Fruit fly (Drosophila melanogaster): ENCODE results near the gene skd.

Gene skd

DNA sequence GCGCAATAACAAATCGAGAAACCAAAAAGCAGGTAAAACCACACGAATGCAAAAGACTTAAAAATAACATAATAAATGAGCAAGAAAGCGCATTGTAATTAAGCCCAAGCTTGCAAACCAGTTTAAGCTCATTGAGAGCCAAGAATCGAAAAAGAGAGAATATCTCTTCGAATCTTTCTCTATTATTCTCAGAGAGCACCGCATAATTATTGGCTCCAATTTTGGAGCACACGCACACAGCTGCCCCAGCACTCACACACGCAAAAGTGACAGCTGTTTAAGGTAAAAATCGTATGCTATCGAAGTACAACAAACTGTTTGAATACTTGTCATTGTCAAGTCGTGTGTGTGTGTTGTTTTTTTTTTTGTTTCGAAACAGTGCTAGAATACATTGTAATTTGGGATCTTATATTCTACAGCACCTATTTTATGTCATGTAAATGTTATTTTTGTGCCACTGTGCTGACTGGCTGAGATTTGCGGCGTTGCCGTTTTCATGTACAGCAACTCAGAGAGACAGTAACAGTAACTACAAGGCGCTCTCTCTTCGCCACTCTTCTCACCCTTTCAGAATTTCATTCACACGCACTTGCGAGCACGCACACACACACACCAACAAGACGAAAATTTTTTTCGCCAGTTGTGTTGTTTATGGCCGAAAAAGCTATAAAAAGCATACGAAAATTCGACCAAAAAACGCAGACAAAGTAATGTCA is 17.7 kb downstream of the skd start (continued):
- peak; percentile 59 for TF ChIP-seq Ptx1 (GFP tag; IDR thresholded peaks at IDR 0.05)
- peak; percentile 79 for TF ChIP-seq CG14441 (GFP tag; IDR thresholded peaks at IDR 0.05)
- TF ChIP-seq unpg (GFP tag; optimal IDR thresholded peaks at IDR 0.05): peak; percentile 50
- TF ChIP-seq CG10147 (GFP tag; optimal IDR thresholded peaks at IDR 0.05): no peak
- peak; percentile 48; the same call in 1 of the 2 replicates for TF ChIP-seq CG11696 (GFP tag; IDR thresholded peaks at IDR 0.05)
- TF ChIP-seq psq (GFP tag; optimal IDR thresholded peaks at IDR 0.05): no peak
- TF ChIP-seq CG4730 (GFP tag; IDR thresholded peaks at IDR 0.05): no peak; the same call in 1 of the 2 replicates
- TF ChIP-seq Dad (GFP tag; optimal IDR thresholded peaks at IDR 0.05): peak; percentile 4
- TF ChIP-seq mam (GFP tag; optimal IDR thresholded peaks at IDR 0.05): peak; percentile 60
- TF ChIP-seq run (tag; optimal IDR thresholded peaks at IDR 0.05): no peak
- peak; percentile 68; the same call in 2 of the 3 replicates for TF ChIP-seq otp (GFP tag; IDR thresholded peaks at IDR 0.05)
- peak; percentile 13 for TF ChIP-seq Bdp1 (GFP tag; optimal IDR thresholded peaks at IDR 0.05)
- no peak for TF ChIP-seq CrebB (tag; optimal IDR thresholded peaks at IDR 0.05)
- TF ChIP-seq lbe (GFP tag; optimal IDR thresholded peaks at IDR 0.05): peak; percentile 71
- peak; percentile 46 for TF ChIP-seq CG7556 (GFP tag; optimal IDR thresholded peaks at IDR 0.05)
- TF ChIP-seq CG14050 (GFP tag; IDR thresholded peaks at IDR 0.05): 0 out of 3 replicates have a peak, but pooled peaks have one; percentile 49
- TF ChIP-seq cas (GFP tag; IDR thresholded peaks at IDR 0.05): no peak
- TF ChIP-seq gcm2 (GFP tag; optimal IDR thresholded peaks at IDR 0.05): no peak
- TF ChIP-seq Doc2 (GFP tag; IDR thresholded peaks at IDR 0.05): no peak
- TF ChIP-seq dimm (GFP tag; IDR thresholded peaks at IDR 0.05): no peak
- TF ChIP-seq insv (GFP tag; optimal IDR thresholded peaks at IDR 0.05): no peak
- TF ChIP-seq CG17829 (tag; optimal IDR thresholded peaks at IDR 0.05): peak; percentile 4
- TF ChIP-seq CG10462 (GFP tag; optimal IDR thresholded peaks at IDR 0.05): no peak
- TF ChIP-seq unc-4 (GFP tag; IDR thresholded peaks at IDR 0.05; ENCODE audit: partially characterized antibody): no peak
- TF ChIP-seq Sox102F (GFP tag; optimal IDR thresholded peaks at IDR 0.05): peak; percentile 66
- TF ChIP-seq Spps (tag; optimal IDR thresholded peaks at IDR 0.05): no peak
- no peak for TF ChIP-seq CG5953 (GFP tag; IDR thresholded peaks at IDR 0.05)
- no peak for TF ChIP-seq CG33557 (GFP tag; optimal IDR thresholded peaks at IDR 0.05)
- TF ChIP-seq ato (GFP tag; IDR thresholded peaks at IDR 0.05; ENCODE audit: partially characterized antibody): no peak
- TF ChIP-seq tio (GFP tag; optimal IDR thresholded peaks at IDR 0.05): no peak
- no peak for TF ChIP-seq CG10431 (GFP tag; optimal IDR thresholded peaks at IDR 0.05)
- no peak for TF ChIP-seq CG8290 (GFP tag; optimal IDR thresholded peaks at IDR 0.05)
- peak in 1 of 2 experiments; percentile 15 for TF ChIP-seq CG8290 (tag; optimal IDR thresholded peaks at IDR 0.05)
- TF ChIP-seq CG18476 (GFP tag; optimal IDR thresholded peaks at IDR 0.05): no peak
- no peak for TF ChIP-seq hth (optimal IDR thresholded peaks at IDR 0.05)
- TF ChIP-seq CG13775 (GFP tag; optimal IDR thresholded peaks at IDR 0.05): peak; percentile 35
- no peak for TF ChIP-seq ftz-f1 (GFP tag; optimal IDR thresholded peaks at IDR 0.05)
- TF ChIP-seq Dref (GFP tag; IDR thresholded peaks at IDR 0.05): no peak
- TF ChIP-seq CG1832 (GFP tag; optimal IDR thresholded peaks at IDR 0.05): no peak
- no peak for TF ChIP-seq h (optimal IDR thresholded peaks at IDR 0.05)
- no peak for TF ChIP-seq Doc3 (GFP tag; IDR thresholded peaks at IDR 0.05; ENCODE audit: partially characterized antibody)
- no peak for TF ChIP-seq CG4328 (GFP tag; optimal IDR thresholded peaks at IDR 0.05)
- TF ChIP-seq gfzf (GFP tag; optimal IDR thresholded peaks at IDR 0.05): no peak
- TF ChIP-seq ham (GFP tag; IDR thresholded peaks at IDR 0.05): no peak
- no peak for TF ChIP-seq CG1647 (GFP tag; optimal IDR thresholded peaks at IDR 0.05)
- TF ChIP-seq kah (GFP tag; optimal IDR thresholded peaks at IDR 0.05): peak; percentile 47
- no peak for TF ChIP-seq twi (tag; optimal IDR thresholded peaks at IDR 0.05)
- no peak for TF ChIP-seq CG16815 (GFP tag; optimal IDR thresholded peaks at IDR 0.05)
- TF ChIP-seq oc (tag; optimal IDR thresholded peaks at IDR 0.05): peak; percentile 24
- peak; percentile 80 for TF ChIP-seq zfh1 (GFP tag; IDR thresholded peaks at IDR 0.05)
- TF ChIP-seq CG8765 (GFP tag; IDR thresholded peaks at IDR 0.05): 0 out of 2 replicates have a peak, but pooled peaks have one; percentile 6
